Fruit fly (Drosophila melanogaster): Measurements from ENCODE around the gene NLaz.

Gene NLaz

dm6 chr2L:1361771-1362632 lies at the start of gene NLaz (continued):
- TF ChIP-seq gt (GFP tag; IDR thresholded peaks at IDR 0.05): no peak
- 0 out of 2 replicates have a peak, but pooled peaks have one; percentile 27 for TF ChIP-seq sim (GFP tag; IDR thresholded peaks at IDR 0.05)
- no peak for TF ChIP-seq Adf1 (GFP tag; IDR thresholded peaks at IDR 0.05)
- TF ChIP-seq CG12219 (GFP tag; optimal IDR thresholded peaks at IDR 0.05): no peak
- peak; percentile 14 for TF ChIP-seq Ets97D (GFP tag; optimal IDR thresholded peaks at IDR 0.05)
- TF ChIP-seq wdn (GFP tag; IDR thresholded peaks at IDR 0.05): no peak
- no peak for TF ChIP-seq Dfd (GFP tag; optimal IDR thresholded peaks at IDR 0.05)
- no peak for TF ChIP-seq CG7786 (GFP tag; optimal IDR thresholded peaks at IDR 0.05)
- TF ChIP-seq cwo (GFP tag; optimal IDR thresholded peaks at IDR 0.05): no peak
- no peak for TF ChIP-seq dmrt11E (tag; optimal IDR thresholded peaks at IDR 0.05)
- TF ChIP-seq Max (GFP tag; optimal IDR thresholded peaks at IDR 0.05): no peak
- no peak for TF ChIP-seq ham (GFP tag; IDR thresholded peaks at IDR 0.05)
- no peak for TF ChIP-seq HHEX (GFP tag; optimal IDR thresholded peaks at IDR 0.05)
- no peak for TF ChIP-seq Sin3A (optimal IDR thresholded peaks at IDR 0.05)
- TF ChIP-seq MTF-1 (GFP tag; optimal IDR thresholded peaks at IDR 0.05; ENCODE audit: borderline replicate concordance): peak; percentile 6
- TF ChIP-seq Bdp1 (GFP tag; optimal IDR thresholded peaks at IDR 0.05): no peak
- TF ChIP-seq CG15601 (tag; optimal IDR thresholded peaks at IDR 0.05): no peak
- no peak for TF ChIP-seq br (optimal IDR thresholded peaks at IDR 0.05)
- no peak for TF ChIP-seq CG13624 (GFP tag; optimal IDR thresholded peaks at IDR 0.05)
- TF ChIP-seq CG12659 (GFP tag; optimal IDR thresholded peaks at IDR 0.05): peak; percentile 27
- no peak for TF ChIP-seq Dek (tag; optimal IDR thresholded peaks at IDR 0.05)
- TF ChIP-seq Rfx (GFP tag; IDR thresholded peaks at IDR 0.05): peak; percentile 85
- no peak for TF ChIP-seq aop (GFP tag; IDR thresholded peaks at IDR 0.05)
- TF ChIP-seq az2 (GFP tag; optimal IDR thresholded peaks at IDR 0.05): peak; percentile 60
- TF ChIP-seq CG8944 (GFP tag; optimal IDR thresholded peaks at IDR 0.05): no peak
- no peak for TF ChIP-seq TFAM (GFP tag; optimal IDR thresholded peaks at IDR 0.05)
- no peak for TF ChIP-seq klu (GFP tag; IDR thresholded peaks at IDR 0.05)
- no peak for TF ChIP-seq CG4282 (GFP tag; optimal IDR thresholded peaks at IDR 0.05)
- no peak for TF ChIP-seq jumu (GFP tag; optimal IDR thresholded peaks at IDR 0.05)
- peak; percentile 44; the same call in 1 of the 3 replicates for TF ChIP-seq ci (GFP tag; IDR thresholded peaks at IDR 0.05)
- TF ChIP-seq CG2129 (GFP tag; IDR thresholded peaks at IDR 0.05; ENCODE audit: partially characterized antibody): no peak
- no peak for TF ChIP-seq inv (GFP tag; IDR thresholded peaks at IDR 0.05; ENCODE audit: partially characterized antibody)
- no peak for TF ChIP-seq insv (GFP tag; optimal IDR thresholded peaks at IDR 0.05)
- TF ChIP-seq CHES-1-like (GFP tag; optimal IDR thresholded peaks at IDR 0.05): no peak
- no peak for TF ChIP-seq CG30020 (tag; optimal IDR thresholded peaks at IDR 0.05)
- no peak for TF ChIP-seq mam (GFP tag; optimal IDR thresholded peaks at IDR 0.05)
- TF ChIP-seq Lhr (GFP tag; optimal IDR thresholded peaks at IDR 0.05): peak; percentile 31
- TF ChIP-seq hbn (GFP tag; IDR thresholded peaks at IDR 0.05; ENCODE audit: partially characterized antibody): no peak
- no peak for TF ChIP-seq Dad (GFP tag; optimal IDR thresholded peaks at IDR 0.05)
- TF ChIP-seq CG7839 (tag; optimal IDR thresholded peaks at IDR 0.05): peak; percentile 48

All from whole organism, embryonic.